Fruit fly (Drosophila melanogaster) whole organism: ENCODE data around the gene CG33061.

ENCODE experiments used
- CG8478 ChIP-seq: fragments of >200 bp; optimal IDR thresholded peaks from 2 replicates; lab custom pipeline; 2018; ENCODE audit warnings: inconsistent platforms
- Dll ChIP-seq: fragments of >200 bp; optimal IDR thresholded peaks from 2 replicates; lab custom pipeline; 2017
- EcR ChIP-seq, 2 experiments: fragments of >200 bp; optimal IDR thresholded peaks; 2 replicates each; lab custom pipeline; 2017; ENCODE audit warnings: missing biosample characterization in 2 of 2, missing genetic modification characterization in 2 of 2, missing genetic modification reagents in 2 of 2
- pan ChIP-seq: fragments of >200 bp; optimal IDR thresholded peaks from 2 replicates; lab custom pipeline; 2017
- psq ChIP-seq: fragments of >200 bp; optimal IDR thresholded peaks from 2 replicates; lab custom pipeline; 2017
- usp ChIP-seq: fragments of >200 bp; optimal IDR thresholded peaks from 2 replicates; lab custom pipeline; 2017; ENCODE audit warnings: missing biosample characterization, missing genetic modification characterization, mixed read lengths

DNA sequence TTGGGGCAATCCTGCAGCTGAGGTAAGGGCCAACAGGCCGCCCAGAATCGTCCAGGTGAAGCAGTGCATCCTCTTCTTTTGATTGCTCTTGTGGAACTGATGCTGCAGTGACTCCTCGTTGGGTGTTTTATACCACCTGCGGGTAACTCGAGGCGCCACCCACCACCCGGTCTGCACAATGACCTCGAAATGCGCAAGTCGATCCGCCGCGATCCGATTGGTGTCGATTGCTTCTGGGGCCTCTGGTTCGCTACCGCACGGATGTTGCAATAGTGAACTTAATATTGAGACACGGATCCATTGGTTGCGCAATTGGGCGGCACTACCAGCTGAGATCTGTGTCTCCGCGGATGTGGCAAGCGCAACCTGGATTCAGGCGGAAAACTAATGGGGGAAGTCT is 37.6 kb downstream of the CG33061 start, which contains the start of gene Cpr72Ec:
- TF ChIP-seq usp (GFP tag; lab: Kevin White, UChicago) (no peak), psq (lab: Kevin White, UChicago) (no peak), Dll (lab: Kevin White, UChicago) (no peak), pan (no peak), CG8478 (no peak), EcR (GFP tag; optimal IDR thresholded peaks at IDR 0.05; lab: Kevin White, UChicago) (no peak)
